Fruit fly (Drosophila melanogaster): ENCODE data around the gene CG7231.

DNA sequence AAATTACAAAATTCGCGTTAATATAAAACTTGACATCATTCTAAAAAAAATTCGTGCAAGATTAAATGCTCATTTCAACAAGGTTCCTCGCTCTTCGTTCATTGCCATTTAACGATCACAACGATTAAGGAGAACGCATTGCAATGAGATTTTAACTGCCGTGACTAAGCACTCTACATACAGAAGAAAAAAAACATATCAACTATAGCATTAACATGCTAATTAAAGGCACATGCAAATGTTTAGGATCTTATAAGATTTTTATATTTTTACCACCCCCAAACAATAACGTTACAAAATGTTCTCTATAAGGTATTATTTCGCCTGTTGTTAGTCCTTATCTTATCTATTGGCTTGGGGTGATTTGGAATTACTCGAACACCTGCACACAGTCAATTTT, 7.0 kb downstream of the CG7231 start:
- no peak for TF ChIP-seq Myc (optimal IDR thresholded peaks at IDR 0.05)
- no peak for TF ChIP-seq ttk (optimal IDR thresholded peaks at IDR 0.05)
- no peak for TF ChIP-seq psq (optimal IDR thresholded peaks at IDR 0.05)
- TF ChIP-seq Sin3A (optimal IDR thresholded peaks at IDR 0.05): no peak
- no peak for TF ChIP-seq h (optimal IDR thresholded peaks at IDR 0.05)

Measured in Kc167 (cell line).